Fruit fly (Drosophila melanogaster) S2 (cell line): ENCODE measurements around the gene idc.

Experiments used
- CG8478 ChIP-seq: fragments of >200 bp; optimal IDR thresholded peaks from 2 replicates; lab custom pipeline; 2018
- CTCF ChIP-seq, 2 experiments: fragments of >200 bp; optimal IDR thresholded peaks; 2 replicates each; lab custom pipeline; 2018

- TF ChIP-seq CG8478 (lab: Kevin White, UChicago): no peak
- TF ChIP-seq CTCF (optimal IDR thresholded peaks at IDR 0.05; lab: Kevin White, UChicago): no peak
Observed at dm6 chr3R:20042457-20042856, 10.8 kb downstream of the idc start, which contains the start of the genes CG33934 and Indy-2.
